Worm (Caenorhabditis elegans): ENCODE results near the gene sgk-1.

sgk-1 gene

DNA sequence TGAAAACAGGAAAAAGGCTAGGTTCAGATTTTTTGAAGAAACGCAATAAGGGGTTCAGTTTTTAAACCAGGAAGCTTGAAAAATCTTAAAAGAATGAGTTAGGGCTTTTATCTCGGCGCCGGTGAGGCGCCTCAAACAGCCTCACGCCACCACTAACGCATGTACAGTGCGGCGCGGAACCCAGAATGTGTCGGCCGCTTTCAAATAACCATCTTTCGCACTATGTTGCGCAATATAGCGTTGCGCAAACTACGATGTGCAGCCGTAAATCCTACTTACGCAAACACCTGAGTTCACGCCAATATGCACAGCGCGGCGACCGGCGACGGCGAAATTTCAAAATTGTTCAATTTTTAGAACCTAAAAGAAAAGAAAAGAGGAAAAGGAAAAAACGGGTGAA is 27.7 kb upstream of the sgk-1 start:
- no peak for TF ChIP-seq flh-1 (GFP tag; optimal IDR thresholded peaks at IDR 0.05)
- peak; percentile 86 for TF ChIP-seq zip-8 (tag; optimal IDR thresholded peaks at IDR 0.05)
- no peak for TF ChIP-seq nhr-2 (tag; optimal IDR thresholded peaks at IDR 0.05)
- TF ChIP-seq nhr-237 (tag; optimal IDR thresholded peaks at IDR 0.05) = no peak
- TF ChIP-seq pha-4 (tag; optimal IDR thresholded peaks at IDR 0.05) = no peak
- TF ChIP-seq elt-1 (tag; optimal IDR thresholded peaks at IDR 0.05; ENCODE audit: borderline replicate concordance, insufficient read depth) = no peak
- TF ChIP-seq mab-5 (tag; optimal IDR thresholded peaks at IDR 0.05) = no peak

DNA sequence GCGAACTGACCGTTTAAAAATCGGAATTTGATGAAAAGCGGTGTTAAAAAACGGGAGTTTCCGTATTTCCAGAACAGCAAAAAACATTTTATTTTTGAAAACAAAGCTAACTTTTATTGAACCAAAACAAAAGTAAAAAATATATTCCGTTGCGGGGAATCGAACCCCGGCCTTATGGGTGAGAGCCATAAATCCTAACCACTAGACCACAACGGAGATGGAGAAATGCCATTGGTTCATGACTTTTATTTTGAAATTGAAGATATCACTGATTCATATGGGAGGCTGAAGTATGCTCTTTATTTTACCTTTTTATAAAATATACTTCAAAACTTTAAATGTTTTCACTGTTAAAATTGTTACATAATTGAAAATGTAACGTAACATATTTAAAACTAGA is 23.2 kb upstream of the sgk-1 start:
- TF ChIP-seq ceh-83 (GFP tag; optimal IDR thresholded peaks at IDR 0.05) = no peak
- no peak for TF ChIP-seq M03D4.4 (tag; optimal IDR thresholded peaks at IDR 0.05)
- no peak for TF ChIP-seq nhr-237 (tag; optimal IDR thresholded peaks at IDR 0.05)
- no peak for TF ChIP-seq flh-1 (GFP tag; optimal IDR thresholded peaks at IDR 0.05)
- TF ChIP-seq elt-3 (tag; optimal IDR thresholded peaks at IDR 0.05) = no peak
- TF ChIP-seq sptf-1 (tag; optimal IDR thresholded peaks at IDR 0.05) = no peak
- no peak for TF ChIP-seq zip-8 (tag; optimal IDR thresholded peaks at IDR 0.05)
- no peak for TF ChIP-seq mab-5 (tag; optimal IDR thresholded peaks at IDR 0.05)
- no peak for TF ChIP-seq ces-1 (GFP tag; optimal IDR thresholded peaks at IDR 0.05)
- no peak for TF ChIP-seq hlh-1 (tag; optimal IDR thresholded peaks at IDR 0.05)
- no peak for TF ChIP-seq pha-4 (tag; optimal IDR thresholded peaks at IDR 0.05)
- TF ChIP-seq nhr-2 (tag; optimal IDR thresholded peaks at IDR 0.05) = no peak
- TF ChIP-seq snpc-4 (tag; optimal IDR thresholded peaks at IDR 0.05) = no peak
- no peak for TF ChIP-seq nhr-28 (tag; optimal IDR thresholded peaks at IDR 0.05)
- no peak for TF ChIP-seq nhr-12 (tag; optimal IDR thresholded peaks at IDR 0.05)
- TF ChIP-seq nhr-76 (tag; optimal IDR thresholded peaks at IDR 0.05) = no peak
- TF ChIP-seq unc-62 (GFP tag; optimal IDR thresholded peaks at IDR 0.05) = no peak
- no peak for TF ChIP-seq ceh-39 (tag; optimal IDR thresholded peaks at IDR 0.05)
- TF ChIP-seq ham-2 (GFP tag; optimal IDR thresholded peaks at IDR 0.05) = no peak

- TF ChIP-seq tbx-8 (GFP tag; optimal IDR thresholded peaks at IDR 0.05) = no peak
- no peak for TF ChIP-seq nhr-237 (tag; optimal IDR thresholded peaks at IDR 0.05)
- TF ChIP-seq nhr-12 (tag; optimal IDR thresholded peaks at IDR 0.05) = no peak
- TF ChIP-seq blmp-1 (tag; optimal IDR thresholded peaks at IDR 0.05) = no peak
- TF ChIP-seq cnd-1 (tag; optimal IDR thresholded peaks at IDR 0.05) = no peak
- TF ChIP-seq sem-2 (GFP tag; optimal IDR thresholded peaks at IDR 0.05) = no peak
- TF ChIP-seq ceh-83 (GFP tag; optimal IDR thresholded peaks at IDR 0.05) = no peak
- TF ChIP-seq unc-39 (tag; optimal IDR thresholded peaks at IDR 0.05) = no peak
- no peak for TF ChIP-seq snpc-4 (tag; optimal IDR thresholded peaks at IDR 0.05)
- no peak for TF ChIP-seq mls-2 (tag; optimal IDR thresholded peaks at IDR 0.05)
- TF ChIP-seq lin-13 (tag; optimal IDR thresholded peaks at IDR 0.05) = no peak
Observed at ce11 chrX:16283103-16283502, 21.2 kb upstream of the sgk-1 start, which contains the start of gene F52E10.2. Gene F52E10.2, minus strand, starts transcription at chrX:16283203.

DNA sequence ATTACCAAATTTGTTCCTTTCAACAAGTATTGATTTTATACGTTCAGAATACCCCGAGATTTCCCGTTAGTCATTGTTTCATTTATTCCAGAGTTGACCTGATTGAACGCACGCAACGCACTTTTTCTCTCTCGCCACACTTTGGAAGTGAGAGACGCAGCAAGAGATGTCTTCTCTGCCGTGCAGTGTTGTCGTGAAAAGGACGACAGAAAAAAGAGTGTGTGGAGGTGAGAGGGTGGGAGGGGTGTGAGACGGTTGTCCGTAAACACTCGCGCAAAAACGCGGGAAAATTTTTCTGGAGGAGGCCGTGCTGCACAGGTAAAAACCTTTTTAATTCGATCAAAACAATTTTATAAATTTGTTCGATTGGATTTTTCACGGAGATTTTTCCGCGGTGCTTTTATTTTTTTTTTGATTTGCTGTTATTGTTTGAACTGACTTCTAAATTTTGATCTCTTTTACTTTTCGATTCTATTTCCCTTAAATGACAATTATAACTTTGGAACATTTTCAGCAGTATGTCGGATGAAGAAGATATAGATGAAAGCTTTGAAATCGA is 13.4 kb upstream of the sgk-1 start, which contains the start of gene sdc-1:
TSS of gene sdc-1 (plus strand) at position 509 of the 559 bp plus-strand sequence.
- peak; percentile 52 for TF ChIP-seq unc-120 (tag; optimal IDR thresholded peaks at IDR 0.05; ENCODE audit: poor library complexity, severe bottlenecking)
- no peak for TF ChIP-seq ceh-39 (tag; optimal IDR thresholded peaks at IDR 0.05)
- TF ChIP-seq lin-32 (GFP tag; optimal IDR thresholded peaks at IDR 0.05) = no peak
- TF ChIP-seq ceh-43 (GFP tag; optimal IDR thresholded peaks at IDR 0.05) = no peak
- TF ChIP-seq blmp-1 (tag; optimal IDR thresholded peaks at IDR 0.05) = no peak
- TF ChIP-seq mab-5 (tag; optimal IDR thresholded peaks at IDR 0.05) = no peak
- TF ChIP-seq elt-1 (tag; optimal IDR thresholded peaks at IDR 0.05; ENCODE audit: borderline replicate concordance, insufficient read depth) = no peak
- TF ChIP-seq pha-4 (tag; optimal IDR thresholded peaks at IDR 0.05) = peak; percentile 2
- TF ChIP-seq sptf-1 (tag; optimal IDR thresholded peaks at IDR 0.05) = peak; percentile 16
- TF ChIP-seq ces-1 (GFP tag; optimal IDR thresholded peaks at IDR 0.05) = peak; percentile 43
- TF ChIP-seq unc-39 (tag; optimal IDR thresholded peaks at IDR 0.05) = no peak
- TF ChIP-seq nhr-28 (tag; optimal IDR thresholded peaks at IDR 0.05) = no peak
- TF ChIP-seq lsy-2 (tag; optimal IDR thresholded peaks at IDR 0.05) = no peak
- peak; percentile 9 for TF ChIP-seq drap-1 (GFP tag; optimal IDR thresholded peaks at IDR 0.05)
- peak; percentile 34 for TF ChIP-seq nhr-2 (tag; optimal IDR thresholded peaks at IDR 0.05)
- no peak for TF ChIP-seq bed-3 (GFP tag; optimal IDR thresholded peaks at IDR 0.05)
